Fruit fly (Drosophila melanogaster) whole organism, embryonic: ENCODE data around the gene CG15922.

Experiments used
- Adf1 ChIP-seq: fragments of 200-800 bp; sonication (Bioruptor generic); IDR thresholded peaks from 2 replicates; pipeline ENCODE4 v1.3.6; 2022; ENCODE audit warnings: missing biosample characterization, missing genetic modification characterization
- Atf3 ChIP-seq: fragments of 200-800 bp; sonication (Bioruptor generic); optimal IDR thresholded peaks from 3 replicates; lab custom pipeline; 2016; ENCODE audit warnings: missing biosample characterization, missing genetic modification characterization
- Bteb2 ChIP-seq: fragments of 200-800 bp; sonication (Bioruptor generic); optimal IDR thresholded peaks from 2 replicates; lab custom pipeline; 2016; ENCODE audit warnings: missing biosample characterization, missing genetic modification characterization
- CG10654 ChIP-seq: fragments of 200-800 bp; sonication (Bioruptor generic); optimal IDR thresholded peaks from 2 replicates; lab custom pipeline; 2016; ENCODE audit warnings: missing biosample characterization, missing genetic modification characterization
- CG12155 ChIP-seq: fragments of 200-800 bp; sonication (Bioruptor generic); optimal IDR thresholded peaks from 3 replicates; lab custom pipeline; 2016; ENCODE audit warnings: missing biosample characterization, missing genetic modification characterization
- CG12219 ChIP-seq: fragments of 200-800 bp; sonication (Bioruptor generic); optimal IDR thresholded peaks from 3 replicates; lab custom pipeline; 2018; ENCODE audit warnings: missing biosample characterization, mild to moderate bottlenecking, missing genetic modification characterization
- CG12659 ChIP-seq: fragments of 200-800 bp; sonication (Bioruptor generic); optimal IDR thresholded peaks from 3 replicates; lab custom pipeline; 2017; ENCODE audit warnings: mild to moderate bottlenecking, missing biosample characterization, missing genetic modification reagents, missing genetic modification characterization
- CG12942 ChIP-seq: fragments of 200-800 bp; sonication (Bioruptor generic); optimal IDR thresholded peaks from 3 replicates; lab custom pipeline; 2016; ENCODE audit warnings: missing biosample characterization, missing genetic modification characterization
- CG13624 ChIP-seq: fragments of 200-800 bp; sonication (Bioruptor generic); optimal IDR thresholded peaks from 2 replicates; lab custom pipeline; 2016; ENCODE audit warnings: missing biosample characterization, missing genetic modification characterization
- CG13894 ChIP-seq: fragments of 200-800 bp; sonication (Bioruptor generic); optimal IDR thresholded peaks from 3 replicates; lab custom pipeline; 2018; ENCODE audit warnings: missing biosample characterization, mild to moderate bottlenecking, missing genetic modification characterization, moderate library complexity
- CG15011 ChIP-seq: fragments of 200-800 bp; sonication (Bioruptor generic); optimal IDR thresholded peaks from 3 replicates; lab custom pipeline; 2018; ENCODE audit warnings: missing biosample characterization, mild to moderate bottlenecking, missing genetic modification characterization
- CG16813 ChIP-seq: fragments of 200-800 bp; sonication (Bioruptor generic); IDR thresholded peaks from 3 replicates; pipeline ENCODE4 v1.3.6; 2022; ENCODE audit warnings: missing biosample characterization, missing genetic modification characterization; ENCODE audit not compliant: partially characterized antibody
- CG16863 ChIP-seq: fragments of 200-800 bp; sonication (Bioruptor generic); optimal IDR thresholded peaks from 3 replicates; lab custom pipeline; 2016; ENCODE audit warnings: missing biosample characterization, missing genetic modification characterization
- CG17359 ChIP-seq: fragments of 200-800 bp; sonication (Bioruptor generic); optimal IDR thresholded peaks from 3 replicates; lab custom pipeline; 2018; ENCODE audit warnings: missing biosample characterization, mild to moderate bottlenecking, missing genetic modification characterization, moderate library complexity
- CG18764 ChIP-seq: fragments of 200-800 bp; sonication (Bioruptor generic); optimal IDR thresholded peaks from 3 replicates; lab custom pipeline; 2016; ENCODE audit warnings: missing biosample characterization, missing genetic modification characterization
- CG32532 ChIP-seq: fragments of 200-800 bp; sonication (Bioruptor generic); IDR thresholded peaks from 2 replicates; pipeline ENCODE4 v1.3.6; 2022; ENCODE audit warnings: missing biosample characterization, missing genetic modification characterization
- CG34224 ChIP-seq: fragments of 200-800 bp; sonication (Bioruptor generic); IDR thresholded peaks from 3 replicates; pipeline ENCODE4 v1.3.6; 2022; ENCODE audit warnings: missing biosample characterization, missing genetic modification characterization; ENCODE audit not compliant: partially characterized antibody
- CG3726 ChIP-seq: fragments of 200-800 bp; sonication (Bioruptor generic); IDR thresholded peaks from 3 replicates; pipeline ENCODE4, ENCODE4 v1.3.6; 2022; ENCODE audit warnings: missing biosample characterization, missing genetic modification characterization
- CG4617 ChIP-seq: fragments of 200-800 bp; sonication (Bioruptor generic); optimal IDR thresholded peaks from 3 replicates; lab custom pipeline; 2016; ENCODE audit warnings: missing biosample characterization, missing genetic modification characterization, borderline replicate concordance
- CG6254 ChIP-seq: fragments of 200-800 bp; sonication (Bioruptor generic); optimal IDR thresholded peaks from 3 replicates; lab custom pipeline; 2017; ENCODE audit warnings: mild to moderate bottlenecking, missing biosample characterization, missing genetic modification reagents, missing genetic modification characterization
- CG8924 ChIP-seq: fragments of 200-800 bp; optimal IDR thresholded peaks from 3 replicates; lab custom pipeline; 2019; ENCODE audit warnings: missing biosample characterization, mild to moderate bottlenecking, missing genetic modification characterization, moderate library complexity
- CoRest ChIP-seq: fragments of 200-800 bp; sonication (Bioruptor generic); optimal IDR thresholded peaks from 3 replicates; lab custom pipeline; 2018; ENCODE audit warnings: missing biosample characterization, mild to moderate bottlenecking, missing genetic modification characterization, moderate library complexity
- D ChIP-seq, 2 experiments: fragments of 200-800 bp in 1 of 2; fragments of >200 bp in 1 of 2; sonication (Bioruptor generic) in 1 of 2; optimal IDR thresholded peaks; 2 replicates in 1 of 2; 3 replicates in 1 of 2; lab custom pipeline; 2017; ENCODE audit warnings: mild to moderate bottlenecking in 1 of 2, missing biosample characterization in 1 of 2, missing genetic modification characterization in 1 of 2, missing genetic modification reagents in 1 of 2
- Dip3 ChIP-seq: fragments of 200-800 bp; sonication (Bioruptor generic); optimal IDR thresholded peaks from 3 replicates; lab custom pipeline; 2016; ENCODE audit warnings: missing biosample characterization, missing genetic modification characterization
- Drgx ChIP-seq: fragments of 200-800 bp; sonication (Bioruptor generic); IDR thresholded peaks from 2 replicates; pipeline ENCODE4 v1.3.6; 2022; ENCODE audit warnings: missing biosample characterization, missing genetic modification characterization
- E2f1 ChIP-seq: fragments of 200-800 bp; sonication (Bioruptor generic); IDR thresholded peaks from 2 replicates; pipeline ENCODE4 v1.3.6; 2022; ENCODE audit warnings: missing biosample characterization, missing genetic modification characterization
- HHEX ChIP-seq: fragments of 200-800 bp; sonication (Bioruptor generic); optimal IDR thresholded peaks from 3 replicates; lab custom pipeline; 2017; ENCODE audit warnings: missing biosample characterization, mild to moderate bottlenecking, missing genetic modification characterization, missing genetic modification reagents
- Hey ChIP-seq: fragments of 200-800 bp; sonication (Bioruptor generic); optimal IDR thresholded peaks from 3 replicates; lab custom pipeline; 2018; ENCODE audit warnings: missing biosample characterization, mild to moderate bottlenecking, missing genetic modification characterization
- Nf-YA ChIP-seq: fragments of 200-800 bp; sonication (Bioruptor generic); IDR thresholded peaks from 2 replicates; pipeline ENCODE4 v1.3.6; 2022; ENCODE audit warnings: missing biosample characterization, missing genetic modification characterization
- Optix ChIP-seq: fragments of 200-800 bp; sonication (Bioruptor generic); IDR thresholded peaks from 3 replicates; pipeline ENCODE4 v1.3.6; 2022; ENCODE audit warnings: missing biosample characterization, missing genetic modification characterization
- Sox100B ChIP-seq: fragments of 200-800 bp; sonication (Bioruptor generic); optimal IDR thresholded peaks from 3 replicates; lab custom pipeline; 2018; ENCODE audit warnings: missing biosample characterization, mild to moderate bottlenecking, missing genetic modification characterization
- Trl ChIP-seq, 3 experiments: fragments of >200 bp in 2 of 3; fragments of 200-800 bp in 1 of 3; sonication (Bioruptor generic) in 1 of 3; optimal IDR thresholded peaks; 2 replicates in 1 of 3; 3 replicates in 2 of 3; lab custom pipeline; 2016 to 2017; ENCODE audit warnings: missing biosample characterization in 1 of 3, missing genetic modification characterization in 1 of 3
- aop ChIP-seq: fragments of 200-800 bp; sonication (Bioruptor generic); IDR thresholded peaks from 2 replicates; pipeline ENCODE4 v1.3.6; 2022; ENCODE audit warnings: missing biosample characterization, missing genetic modification characterization
- ap ChIP-seq: fragments of 200-800 bp; sonication (Bioruptor generic); IDR thresholded peaks from 2 replicates; pipeline ENCODE4 v1.3.6; 2022; ENCODE audit warnings: missing biosample characterization, missing genetic modification characterization
- ase ChIP-seq: fragments of 200-800 bp; sonication (Bioruptor generic); IDR thresholded peaks from 3 replicates; pipeline ENCODE4 v1.3.6; 2022; ENCODE audit warnings: missing biosample characterization, missing genetic modification characterization
- ash1 ChIP-seq: fragments of 200-800 bp; sonication (Bioruptor generic); optimal IDR thresholded peaks from 2 replicates; lab custom pipeline; 2018; ENCODE audit warnings: missing biosample characterization, mild to moderate bottlenecking, missing genetic modification characterization
- ato ChIP-seq: fragments of 200-800 bp; sonication (Bioruptor generic); IDR thresholded peaks from 2 replicates; pipeline ENCODE4 v1.3.6; 2022; ENCODE audit warnings: missing biosample characterization, missing genetic modification characterization; ENCODE audit not compliant: partially characterized antibody
- ci ChIP-seq: fragments of 200-800 bp; sonication (Bioruptor generic); IDR thresholded peaks from 3 replicates; pipeline ENCODE4 v1.3.6; 2022; ENCODE audit warnings: missing biosample characterization, missing genetic modification characterization
- dm ChIP-seq: fragments of 200-800 bp; sonication (Bioruptor generic); optimal IDR thresholded peaks from 3 replicates; lab custom pipeline; 2016; ENCODE audit warnings: missing biosample characterization, missing genetic modification characterization
- dmrt11E ChIP-seq: fragments of 200-800 bp; sonication (Bioruptor generic); optimal IDR thresholded peaks from 3 replicates; lab custom pipeline; 2018; ENCODE audit warnings: missing biosample characterization, mild to moderate bottlenecking, missing genetic modification characterization, moderate library complexity
- gt ChIP-seq: fragments of 200-800 bp; sonication (Bioruptor generic); IDR thresholded peaks from 2 replicates; pipeline ENCODE4 v1.3.6; 2022; ENCODE audit warnings: missing biosample characterization, missing genetic modification characterization
- klu ChIP-seq: fragments of 200-800 bp; sonication (Bioruptor generic); IDR thresholded peaks from 2 replicates; pipeline ENCODE4 v1.3.6; 2022; ENCODE audit warnings: missing biosample characterization, missing genetic modification characterization
- mld ChIP-seq: fragments of 200-800 bp; sonication (Bioruptor generic); IDR thresholded peaks from 3 replicates; pipeline ENCODE4 v1.3.6; 2022; ENCODE audit warnings: missing biosample characterization, missing genetic modification characterization; ENCODE audit not compliant: partially characterized antibody
- oc ChIP-seq: fragments of 200-800 bp; sonication (Bioruptor generic); optimal IDR thresholded peaks from 2 replicates; lab custom pipeline; 2018; ENCODE audit warnings: missing biosample characterization, mild to moderate bottlenecking, missing genetic modification characterization, moderate library complexity
- pho ChIP-seq: fragments of 200-800 bp; sonication (Bioruptor generic); optimal IDR thresholded peaks from 2 replicates; lab custom pipeline; 2016; ENCODE audit warnings: missing biosample characterization, missing genetic modification characterization
- prd ChIP-seq, 3 experiments: fragments of >200 bp in 2 of 3; fragments of 200-800 bp in 1 of 3; sonication (Bioruptor generic) in 1 of 3; optimal IDR thresholded peaks in 2 of 3; IDR thresholded peaks in 1 of 3; 2 replicates in 2 of 3; 3 replicates in 1 of 3; pipeline versions ENCODE4 v1.3.6 to Lab custom; 2017 to 2022; ENCODE audit warnings: missing biosample characterization in 1 of 3, missing genetic modification characterization in 1 of 3
- sima ChIP-seq: fragments of 200-800 bp; sonication (Bioruptor generic); optimal IDR thresholded peaks from 2 replicates; lab custom pipeline; 2016; ENCODE audit warnings: missing biosample characterization, missing genetic modification characterization
- sug ChIP-seq: fragments of 200-800 bp; optimal IDR thresholded peaks from 2 replicates; lab custom pipeline; 2019; ENCODE audit warnings: missing biosample characterization, mild to moderate bottlenecking, missing genetic modification characterization, moderate library complexity
- tio ChIP-seq: fragments of 200-800 bp; sonication (Bioruptor generic); optimal IDR thresholded peaks from 2 replicates; lab custom pipeline; 2017; ENCODE audit warnings: missing biosample characterization, missing genetic modification characterization, inconsistent platforms

Gene CG15922

dm6 chr3R:20579816-20580215 is 19.7 kb upstream of the CG15922 start, which contains the start of the genes EloB and Srp14 (continued):
- TF ChIP-seq E2f1 (GFP tag; lab: Robert Waterston, UW) (peak; percentile 77), CG16813 (peak; percentile 97), Dip3 (peak; percentile 78), Adf1 (GFP tag; lab: Robert Waterston, UW) (peak; percentile 57), CG4617 (GFP tag; lab: Kevin White, UChicago) (peak; percentile 95), dmrt11E (tag; lab: Kevin White, UChicago) (peak; percentile 78), CG12219 (GFP tag; lab: Kevin White, UChicago) (peak; percentile 61), ap (0 out of 2 replicates have a peak, but pooled peaks have one; percentile 33), aop (GFP tag; lab: Robert Waterston, UW) (no peak), tio (GFP tag; lab: Kevin White, UChicago) (no peak), sima (GFP tag; lab: Kevin White, UChicago) (peak; percentile 1), Sox100B (GFP tag; lab: Kevin White, UChicago) (no peak), CG12155 (peak; percentile 77), dm (GFP tag; lab: Kevin White, UChicago) (peak; percentile 62), HHEX (GFP tag; lab: Kevin White, UChicago) (peak; percentile 42), ase (GFP tag; lab: Robert Waterston, UW) (peak; percentile 64; the same call in 1 of the 3 replicates), CG15011 (GFP tag; lab: Kevin White, UChicago) (no peak), Trl (optimal IDR thresholded peaks at IDR 0.05; lab: Kevin White, UChicago) (no peak), Trl (GFP tag; optimal IDR thresholded peaks at IDR 0.05; lab: Kevin White, UChicago) (peak; percentile 69), prd (optimal IDR thresholded peaks at IDR 0.05; lab: Kevin White, UChicago) (no peak), prd (GFP tag; IDR thresholded peaks at IDR 0.05; lab: Robert Waterston, UW) (peak; percentile 88), pho (peak; percentile 84), CG6254 (GFP tag; lab: Kevin White, UChicago) (no peak), ash1 (no peak), Hey (tag; lab: Kevin White, UChicago) (no peak), sug (tag; lab: Kevin White, UChicago) (peak; percentile 87), CG12942 (GFP tag; lab: Kevin White, UChicago) (peak; percentile 78), CG12659 (GFP tag; lab: Kevin White, UChicago) (peak; percentile 90), CG13894 (tag; lab: Kevin White, UChicago) (no peak), CG17359 (tag; lab: Kevin White, UChicago) (peak; percentile 74), CG3726 (GFP tag; lab: Robert Waterston, UW) (0 out of 3 replicates have a peak, but pooled peaks have one; percentile 13), CG32532 (GFP tag; lab: Robert Waterston, UW) (peak; percentile 89), CG8924 (tag; lab: Kevin White, UChicago) (peak; percentile 87), CoRest (tag; lab: Kevin White, UChicago) (peak; percentile 86), gt (GFP tag; lab: Robert Waterston, UW) (no peak; the same call in 1 of the 2 replicates), CG16863 (peak; percentile 74), CG34224 (GFP tag; lab: Robert Waterston, UW) (peak; percentile 97), Atf3 (GFP tag; lab: Kevin White, UChicago) (peak; percentile 61), Drgx (GFP tag; lab: Robert Waterston, UW) (peak; percentile 44; the same call in 1 of the 2 replicates), Optix (GFP tag; lab: Robert Waterston, UW) (no peak), ci (GFP tag; lab: Robert Waterston, UW) (peak; percentile 76), mld (GFP tag; lab: Robert Waterston, UW) (peak; percentile 92), klu (GFP tag; lab: Robert Waterston, UW) (peak; percentile 58; the same call in 1 of the 2 replicates), CG10654 (peak; percentile 71), D (optimal IDR thresholded peaks at IDR 0.05; lab: Kevin White, UChicago) (no peak), D (GFP tag; optimal IDR thresholded peaks at IDR 0.05; lab: Kevin White, UChicago) (peak; percentile 24), Bteb2 (GFP tag; lab: Kevin White, UChicago) (peak; percentile 82), CG18764 (GFP tag; lab: Kevin White, UChicago) (peak; percentile 65), ato (GFP tag; lab: Robert Waterston, UW) (peak; percentile 87), CG13624 (GFP tag; lab: Kevin White, UChicago) (peak; percentile 84), Nf-YA (GFP tag; lab: Robert Waterston, UW) (no peak), oc (no peak)
